Fruit fly (Drosophila melanogaster): Measurements from ENCODE around the gene CG1722.
A peak's percentile ranks its signal among the peaks of the same experiment; 100 is the strongest.

CG1722 gene

dm6 chrX:21280629-21281028 is 29.7 kb upstream of the CG1722 start:
- TF ChIP-seq brk (GFP tag; optimal IDR thresholded peaks at IDR 0.05), result peak; percentile 32
- peak in 1 of 2 experiments; percentile 6 for TF ChIP-seq foxo (GFP tag; optimal IDR thresholded peaks at IDR 0.05)
- TF ChIP-seq Sp1 (GFP tag; optimal IDR thresholded peaks at IDR 0.05), result peak; percentile 36
- TF ChIP-seq Hr83 (GFP tag; optimal IDR thresholded peaks at IDR 0.05; ENCODE audit: poor library complexity, severe bottlenecking), result no peak
- no peak for TF ChIP-seq usp (GFP tag; optimal IDR thresholded peaks at IDR 0.05)
- peak; percentile 50 for TF ChIP-seq tai (GFP tag; optimal IDR thresholded peaks at IDR 0.05)
- TF ChIP-seq ey (GFP tag; optimal IDR thresholded peaks at IDR 0.05), result peak; percentile 30
- TF ChIP-seq br (GFP tag; optimal IDR thresholded peaks at IDR 0.05), result no peak
- TF ChIP-seq jim (GFP tag; optimal IDR thresholded peaks at IDR 0.05), result no peak
- no peak for TF ChIP-seq Hnf4 (GFP tag; optimal IDR thresholded peaks at IDR 0.05)
- TF ChIP-seq h (GFP tag; optimal IDR thresholded peaks at IDR 0.05), result peak; percentile 21
- no peak for TF ChIP-seq Hr78 (GFP tag; optimal IDR thresholded peaks at IDR 0.05)
- no peak for TF ChIP-seq Dif (GFP tag; optimal IDR thresholded peaks at IDR 0.05; ENCODE audit: partially characterized antibody)

dm6 chrX:21279311-21279890 is 28.5 kb upstream of the CG1722 start:
- TF ChIP-seq jim (GFP tag; optimal IDR thresholded peaks at IDR 0.05) (no peak), foxo (GFP tag; optimal IDR thresholded peaks at IDR 0.05) (peak in 1 of 2 experiments; percentile 1), dl (GFP tag; optimal IDR thresholded peaks at IDR 0.05; ENCODE audit: insufficient read depth in 1 of 2, partially characterized antibody in 2 of 2) (no peak), Rel (GFP tag; optimal IDR thresholded peaks at IDR 0.05) (no peak), Rel (tag; optimal IDR thresholded peaks at IDR 0.05) (no peak)

- no peak for TF ChIP-seq Myc (optimal IDR thresholded peaks at IDR 0.05)
- no peak for TF ChIP-seq br (GFP tag; optimal IDR thresholded peaks at IDR 0.05)
- no peak for TF ChIP-seq GATAd (GFP tag; optimal IDR thresholded peaks at IDR 0.05)
- TF ChIP-seq Rel (GFP tag; optimal IDR thresholded peaks at IDR 0.05), result no peak
- TF ChIP-seq Rel (tag; optimal IDR thresholded peaks at IDR 0.05), result peak; percentile 35
- TF ChIP-seq Mio (GFP tag; optimal IDR thresholded peaks at IDR 0.05), result no peak
- no peak for TF ChIP-seq N (GFP tag; optimal IDR thresholded peaks at IDR 0.05)
- no peak for TF ChIP-seq h (GFP tag; optimal IDR thresholded peaks at IDR 0.05)
- TF ChIP-seq pan (optimal IDR thresholded peaks at IDR 0.05), result no peak
Measured at dm6 chrX:21276494-21276893, 25.5 kb upstream of the CG1722 start.

dm6 chrX:21265391-21265790 is 14.4 kb upstream of the CG1722 start:
- TF ChIP-seq HLH106 (tag; optimal IDR thresholded peaks at IDR 0.05), result no peak
- TF ChIP-seq Hr83 (GFP tag; optimal IDR thresholded peaks at IDR 0.05; ENCODE audit: poor library complexity, severe bottlenecking), result no peak
- TF ChIP-seq Vsx2 (GFP tag; optimal IDR thresholded peaks at IDR 0.05; ENCODE audit: partially characterized antibody), result no peak
- no peak for TF ChIP-seq br (GFP tag; optimal IDR thresholded peaks at IDR 0.05)
- no peak for TF ChIP-seq Abd-B (GFP tag; optimal IDR thresholded peaks at IDR 0.05)
- TF ChIP-seq lola (GFP tag; optimal IDR thresholded peaks at IDR 0.05), result no peak
- no peak for TF ChIP-seq h (GFP tag; optimal IDR thresholded peaks at IDR 0.05)
- no peak for TF ChIP-seq jim (GFP tag; optimal IDR thresholded peaks at IDR 0.05)
- no peak for TF ChIP-seq sage (GFP tag; optimal IDR thresholded peaks at IDR 0.05)
- TF ChIP-seq Mio (GFP tag; optimal IDR thresholded peaks at IDR 0.05), result no peak

- no peak for TF ChIP-seq CG9705 (GFP tag; optimal IDR thresholded peaks at IDR 0.05)
- peak; percentile 5 for TF ChIP-seq tai (GFP tag; optimal IDR thresholded peaks at IDR 0.05)
- peak; percentile 1 for TF ChIP-seq sv (GFP tag; optimal IDR thresholded peaks at IDR 0.05)
Measured at dm6 chrX:21241796-21242208, 9.1 kb downstream of the CG1722 start.

- TF ChIP-seq Rel (GFP tag; optimal IDR thresholded peaks at IDR 0.05), result no peak
- peak; percentile 39 for TF ChIP-seq Rel (tag; optimal IDR thresholded peaks at IDR 0.05)
- no peak for TF ChIP-seq dl (GFP tag; optimal IDR thresholded peaks at IDR 0.05; ENCODE audit: insufficient read depth in 1 of 2, partially characterized antibody in 2 of 2)
Measured at dm6 chrX:21231829-21232228, 19.1 kb downstream of the CG1722 start.

- TF ChIP-seq HLH106 (tag; optimal IDR thresholded peaks at IDR 0.05), result peak; percentile 16
- peak; percentile 22 for TF ChIP-seq fru (GFP tag; optimal IDR thresholded peaks at IDR 0.05)
- TF ChIP-seq sage (GFP tag; optimal IDR thresholded peaks at IDR 0.05), result no peak
Measured at dm6 chrX:21226373-21226772, 24.6 kb downstream of the CG1722 start.

All from whole organism, wandering third instar larva.